Worm (Caenorhabditis elegans) whole organism, L3 larva: Measurements from ENCODE around the gene R10H10.4.

Experiments used
- R02D3.7 ChIP-seq: fragments of 150-350 bp; optimal IDR thresholded peaks from 2 replicates; lab custom pipeline; 2014; ENCODE audit warnings: missing biosample characterization, missing genetic modification characterization
- ZK546.5 ChIP-seq: sonication (generic microtip); optimal IDR thresholded peaks from 2 replicates; lab custom pipeline; 2017; ENCODE audit warnings: missing biosample characterization, missing genetic modification characterization
- aly-2 ChIP-seq: fragments of 150-350 bp; optimal IDR thresholded peaks from 2 replicates; lab custom pipeline; 2014; ENCODE audit warnings: missing biosample characterization, missing genetic modification characterization
- ceh-9 ChIP-seq: sonication (generic microtip); optimal IDR thresholded peaks from 2 replicates; lab custom pipeline; 2018; ENCODE audit warnings: missing biosample characterization, missing genetic modification characterization
- egl-27 ChIP-seq: sonication (generic microtip); optimal IDR thresholded peaks from 4 replicates; lab custom pipeline; 2017; ENCODE audit warnings: missing biosample characterization, missing genetic modification reagents, missing genetic modification characterization
- egl-5 ChIP-seq: fragments of 150-350 bp; optimal IDR thresholded peaks from 2 replicates; lab custom pipeline; 2017; ENCODE audit warnings: missing biosample characterization, missing genetic modification reagents, missing genetic modification characterization, inconsistent platforms
- elt-2 ChIP-seq: sonication (generic microtip); optimal IDR thresholded peaks from 2 replicates; lab custom pipeline; 2016; ENCODE audit warnings: missing genetic modification reagents, mild to moderate bottlenecking, missing genetic modification characterization, missing compliant biosample characterization
- elt-3 ChIP-seq, 3 experiments: fragments of 150-350 bp in 1 of 3; sonication (generic microtip) in 2 of 3; optimal IDR thresholded peaks; 2 replicates in 2 of 3; 4 replicates in 1 of 3; lab custom pipeline; 2014 to 2017; ENCODE audit warnings: missing biosample characterization in 3 of 3, missing genetic modification characterization in 3 of 3
- eor-1 ChIP-seq, 2 experiments: fragments of 150-350 bp; optimal IDR thresholded peaks; 2 replicates each; lab custom pipeline; 2014 to 2018; ENCODE audit warnings: missing biosample characterization in 2 of 2, missing genetic modification characterization in 2 of 2
- fkh-2 ChIP-seq: fragments of 150-350 bp; optimal IDR thresholded peaks from 2 replicates; lab custom pipeline; 2014; ENCODE audit warnings: missing biosample characterization, missing genetic modification reagents, missing genetic modification characterization
- fos-1 ChIP-seq: fragments of 150-350 bp; optimal IDR thresholded peaks from 2 replicates; lab custom pipeline; 2014; ENCODE audit warnings: missing biosample characterization, missing genetic modification characterization
- hmg-11 ChIP-seq: sonication (generic microtip); optimal IDR thresholded peaks from 2 replicates; lab custom pipeline; 2016; ENCODE audit warnings: missing genetic modification characterization, missing compliant biosample characterization
- jun-1 ChIP-seq: fragments of 150-350 bp; optimal IDR thresholded peaks from 2 replicates; lab custom pipeline; 2014; ENCODE audit warnings: missing biosample characterization, missing genetic modification reagents, missing genetic modification characterization
- lin-15B ChIP-seq: fragments of 150-350 bp; optimal IDR thresholded peaks from 2 replicates; lab custom pipeline; 2014; ENCODE audit warnings: missing biosample characterization, missing genetic modification characterization
- lin-39 ChIP-seq: fragments of 150-350 bp; optimal IDR thresholded peaks from 2 replicates; lab custom pipeline; 2018; ENCODE audit warnings: missing biosample characterization, missing genetic modification reagents, missing genetic modification characterization
- lsy-12 ChIP-seq: sonication (generic microtip); optimal IDR thresholded peaks from 2 replicates; lab custom pipeline; 2016; ENCODE audit warnings: mild to moderate bottlenecking, missing genetic modification characterization, missing compliant biosample characterization
- nfya-1 ChIP-seq: sonication (generic microtip); optimal IDR thresholded peaks from 2 replicates; lab custom pipeline; 2017; ENCODE audit warnings: missing genetic modification characterization, mild to moderate bottlenecking, missing compliant biosample characterization, antibody characterized with exemption, moderate library complexity; ENCODE audit not compliant: insufficient read depth
- nhr-12 ChIP-seq: fragments of 150-350 bp; optimal IDR thresholded peaks from 2 replicates; lab custom pipeline; 2014; ENCODE audit warnings: missing biosample characterization, missing genetic modification characterization
- nhr-237 ChIP-seq: fragments of 150-350 bp; optimal IDR thresholded peaks from 2 replicates; lab custom pipeline; 2014; ENCODE audit warnings: missing biosample characterization, missing genetic modification characterization
- nhr-25 ChIP-seq: sonication (generic microtip); optimal IDR thresholded peaks from 2 replicates; lab custom pipeline; 2017; ENCODE audit warnings: missing biosample characterization, missing genetic modification characterization
- nhr-28 ChIP-seq: fragments of 150-350 bp; optimal IDR thresholded peaks from 2 replicates; lab custom pipeline; 2014; ENCODE audit warnings: missing biosample characterization, missing genetic modification characterization
- nhr-43 ChIP-seq: sonication (generic microtip); optimal IDR thresholded peaks from 2 replicates; lab custom pipeline; 2016; ENCODE audit warnings: mild to moderate bottlenecking, missing genetic modification characterization, missing compliant biosample characterization; ENCODE audit not compliant: poor library complexity, severe bottlenecking
- nhr-67 ChIP-seq: fragments of 150-350 bp; optimal IDR thresholded peaks from 2 replicates; lab custom pipeline; 2014; ENCODE audit warnings: missing biosample characterization, missing genetic modification characterization
- nhr-76 ChIP-seq: fragments of 150-350 bp; sonication (generic microtip); optimal IDR thresholded peaks from 5 replicates; lab custom pipeline; 2014; ENCODE audit warnings: missing biosample characterization, missing genetic modification characterization
- nhr-77 ChIP-seq: fragments of 150-350 bp; optimal IDR thresholded peaks from 2 replicates; lab custom pipeline; 2014; ENCODE audit warnings: missing biosample characterization, missing genetic modification characterization
- pha-4 ChIP-seq: fragments of 150-350 bp; optimal IDR thresholded peaks from 2 replicates; lab custom pipeline; 2014; ENCODE audit warnings: missing biosample characterization, missing genetic modification reagents, missing genetic modification characterization
- pqm-1 ChIP-seq: fragments of 150-350 bp; optimal IDR thresholded peaks from 2 replicates; lab custom pipeline; 2017; ENCODE audit warnings: missing biosample characterization, missing genetic modification characterization, inconsistent platforms
- sea-2 ChIP-seq: fragments of 150-350 bp; sonication (generic microtip); optimal IDR thresholded peaks from 4 replicates; lab custom pipeline; 2014; ENCODE audit warnings: missing biosample characterization, missing genetic modification reagents, missing genetic modification characterization
- skn-1 ChIP-seq: fragments of 150-350 bp; optimal IDR thresholded peaks from 2 replicates; lab custom pipeline; 2014; ENCODE audit warnings: missing biosample characterization, missing genetic modification characterization
- snpc-4 ChIP-seq: fragments of 150-350 bp; optimal IDR thresholded peaks from 2 replicates; lab custom pipeline; 2014; ENCODE audit warnings: missing biosample characterization, missing genetic modification characterization
- unc-39 ChIP-seq: sonication (generic microtip); optimal IDR thresholded peaks from 4 replicates; lab custom pipeline; 2017; ENCODE audit warnings: missing biosample characterization, missing genetic modification characterization
- zag-1 ChIP-seq: fragments of 150-350 bp; optimal IDR thresholded peaks from 2 replicates; lab custom pipeline; 2014; ENCODE audit warnings: missing biosample characterization, missing genetic modification characterization
- ztf-11 ChIP-seq: fragments of 150-350 bp; optimal IDR thresholded peaks from 2 replicates; lab custom pipeline; 2014; ENCODE audit warnings: missing biosample characterization, missing genetic modification characterization
- ztf-4 ChIP-seq: fragments of 150-350 bp; optimal IDR thresholded peaks from 2 replicates; lab custom pipeline; 2014; ENCODE audit warnings: missing biosample characterization, missing genetic modification characterization

The R10H10.4 gene

ce11 chrIV:10436401-10436800 is 41.6 kb upstream of the R10H10.4 start, which contains the start of gene ins-1:
Gene ins-1, plus strand, starts transcription at chrIV:10436701.
- TF ChIP-seq jun-1 (no peak), R02D3.7 (tag; lab: Kevin White, UChicago) (no peak), nhr-77 (no peak), fkh-2 (tag; lab: Kevin White, UChicago) (no peak), aly-2 (tag; lab: Kevin White, UChicago) (no peak), elt-3 (tag; optimal IDR thresholded peaks at IDR 0.05; lab: Kevin White, UChicago) (no peak), nhr-76 (tag; lab: Kevin White, UChicago) (no peak), elt-2 (tag; lab: Kevin White, UChicago) (no peak), eor-1 (tag; optimal IDR thresholded peaks at IDR 0.05; lab: Kevin White, UChicago) (no peak), nfya-1 (tag; lab: Kevin White, UChicago) (no peak), egl-5 (no peak), lsy-12 (tag; lab: Kevin White, UChicago) (no peak), nhr-28 (tag; lab: Kevin White, UChicago) (no peak), unc-39 (tag; lab: Kevin White, UChicago) (no peak)

ce11 chrIV:10430507-10430906 is 35.7 kb upstream of the R10H10.4 start:
- no peak for TF ChIP-seq hmg-11 (tag; lab: Kevin White, UChicago)
- no peak for TF ChIP-seq nhr-25 (tag; lab: Kevin White, UChicago)
- no peak for TF ChIP-seq nhr-43 (tag; lab: Kevin White, UChicago)
- no peak for TF ChIP-seq sea-2 (GFP tag; lab: Kevin White, UChicago)
- TF ChIP-seq fos-1 (tag; lab: Kevin White, UChicago) = no peak
- TF ChIP-seq ZK546.5 (tag; lab: Kevin White, UChicago) = no peak
- no peak for TF ChIP-seq ztf-4
- no peak for TF ChIP-seq skn-1 (tag; lab: Kevin White, UChicago)
- no peak for TF ChIP-seq lin-39 (tag; lab: Kevin White, UChicago)
- TF ChIP-seq snpc-4 (tag; lab: Kevin White, UChicago) = no peak
- TF ChIP-seq nhr-12 (tag; lab: Kevin White, UChicago) = no peak

- no peak for TF ChIP-seq nhr-43 (tag; lab: Kevin White, UChicago)
- TF ChIP-seq pqm-1 = peak; percentile 17
- TF ChIP-seq ztf-11 = no peak
- no peak for TF ChIP-seq fos-1 (tag; lab: Kevin White, UChicago)
- TF ChIP-seq pha-4 = no peak
- TF ChIP-seq elt-2 (tag; lab: Kevin White, UChicago) = peak; percentile 34
Measured at ce11 chrIV:10429129-10429528, 34.4 kb upstream of the R10H10.4 start, which contains the start of gene F13B12.2. Gene F13B12.2, minus strand, starts transcription at chrIV:10429130.

ce11 chrIV:10425129-10425528 is 30.4 kb upstream of the R10H10.4 start:
- TF ChIP-seq pha-4 = peak; percentile 65
- TF ChIP-seq nhr-25 (tag; lab: Kevin White, UChicago) = peak; percentile 28
- TF ChIP-seq egl-27 = no peak
- TF ChIP-seq fkh-2 (tag; lab: Kevin White, UChicago) = no peak
- TF ChIP-seq ceh-9 = no peak
- TF ChIP-seq ztf-11 = no peak
- no peak for TF ChIP-seq skn-1 (tag; lab: Kevin White, UChicago)
- TF ChIP-seq elt-2 (tag; lab: Kevin White, UChicago) = peak; percentile 33
- no peak for TF ChIP-seq ZK546.5 (tag; lab: Kevin White, UChicago)
- peak; percentile 56 for TF ChIP-seq nfya-1 (tag; lab: Kevin White, UChicago)
- peak; percentile 25 for TF ChIP-seq lin-15B (tag; lab: Kevin White, UChicago)
- TF ChIP-seq hmg-11 (tag; lab: Kevin White, UChicago) = peak; percentile 69
- TF ChIP-seq, all 47 proteins: peak for 6

ce11 chrIV:10424535-10424934 is 29.8 kb upstream of the R10H10.4 start, which contains the start of gene F13B12.1:
Gene F13B12.1, minus strand, starts transcription at chrIV:10424635.
- TF ChIP-seq nfya-1 (tag; lab: Kevin White, UChicago) (no peak), skn-1 (tag; lab: Kevin White, UChicago) (no peak), jun-1 (no peak), nhr-67 (tag; lab: Kevin White, UChicago) (no peak), nhr-237 (tag; lab: Kevin White, UChicago) (no peak), zag-1 (tag; lab: Kevin White, UChicago) (peak; percentile 25), fos-1 (tag; lab: Kevin White, UChicago) (no peak)
